Worm (Caenorhabditis elegans): Measurements from ENCODE around the gene nspg-5.
A peak's percentile ranks its signal among the peaks of the same experiment; 100 is the strongest.

nspg-5 gene

ce11 chrX:2996318-2996717, 14.5 kb downstream of the nspg-5 start:
- no peak for TF ChIP-seq cnd-1 (tag; optimal IDR thresholded peaks at IDR 0.05)
- TF ChIP-seq mab-5 (tag; optimal IDR thresholded peaks at IDR 0.05): no peak
- TF ChIP-seq mls-2 (tag; optimal IDR thresholded peaks at IDR 0.05): no peak
- TF ChIP-seq zip-8 (tag; optimal IDR thresholded peaks at IDR 0.05): no peak
- TF ChIP-seq ceh-43 (GFP tag; optimal IDR thresholded peaks at IDR 0.05): no peak
- TF ChIP-seq bed-3 (GFP tag; optimal IDR thresholded peaks at IDR 0.05): no peak
- TF ChIP-seq lin-13 (tag; optimal IDR thresholded peaks at IDR 0.05): no peak
- TF ChIP-seq nhr-12 (tag; optimal IDR thresholded peaks at IDR 0.05): no peak
- no peak for TF ChIP-seq snpc-4 (tag; optimal IDR thresholded peaks at IDR 0.05)
- no peak for TF ChIP-seq blmp-1 (tag; optimal IDR thresholded peaks at IDR 0.05)
- no peak for TF ChIP-seq ces-1 (GFP tag; optimal IDR thresholded peaks at IDR 0.05)
- TF ChIP-seq hlh-1 (tag; optimal IDR thresholded peaks at IDR 0.05): no peak
- TF ChIP-seq mep-1 (tag; optimal IDR thresholded peaks at IDR 0.05): no peak
- TF ChIP-seq nhr-2 (tag; optimal IDR thresholded peaks at IDR 0.05): no peak
- no peak for TF ChIP-seq sem-2 (GFP tag; optimal IDR thresholded peaks at IDR 0.05)
- no peak for TF ChIP-seq sptf-1 (tag; optimal IDR thresholded peaks at IDR 0.05)
- no peak for TF ChIP-seq unc-120 (tag; optimal IDR thresholded peaks at IDR 0.05; ENCODE audit: poor library complexity, severe bottlenecking)
- no peak for TF ChIP-seq nhr-76 (tag; optimal IDR thresholded peaks at IDR 0.05)
- TF ChIP-seq ztf-11 (tag; optimal IDR thresholded peaks at IDR 0.05): no peak
- TF ChIP-seq flh-1 (GFP tag; optimal IDR thresholded peaks at IDR 0.05): no peak

ce11 chrX:2996976-2997399, 15.2 kb downstream of the nspg-5 start:
- TF ChIP-seq bed-3 (GFP tag; optimal IDR thresholded peaks at IDR 0.05) (no peak), lin-13 (tag; optimal IDR thresholded peaks at IDR 0.05) (peak; percentile 72), sptf-1 (tag; optimal IDR thresholded peaks at IDR 0.05) (peak; percentile 87), nhr-76 (tag; optimal IDR thresholded peaks at IDR 0.05) (peak; percentile 60), nhr-28 (tag; optimal IDR thresholded peaks at IDR 0.05) (peak; percentile 53), ham-2 (GFP tag; optimal IDR thresholded peaks at IDR 0.05) (no peak), elt-1 (tag; optimal IDR thresholded peaks at IDR 0.05; ENCODE audit: borderline replicate concordance, insufficient read depth) (peak; percentile 34), ces-1 (GFP tag; optimal IDR thresholded peaks at IDR 0.05) (peak; percentile 99), flh-1 (GFP tag; optimal IDR thresholded peaks at IDR 0.05) (no peak), mep-1 (tag; optimal IDR thresholded peaks at IDR 0.05) (peak; percentile 89), pha-4 (tag; optimal IDR thresholded peaks at IDR 0.05) (peak; percentile 97), ztf-11 (tag; optimal IDR thresholded peaks at IDR 0.05) (peak; percentile 90), ceh-83 (GFP tag; optimal IDR thresholded peaks at IDR 0.05) (peak; percentile 68), unc-62 (GFP tag; optimal IDR thresholded peaks at IDR 0.05) (peak; percentile 92), ceh-43 (GFP tag; optimal IDR thresholded peaks at IDR 0.05) (peak; percentile 32), sem-2 (GFP tag; optimal IDR thresholded peaks at IDR 0.05) (no peak), mls-2 (tag; optimal IDR thresholded peaks at IDR 0.05) (no peak), drap-1 (GFP tag; optimal IDR thresholded peaks at IDR 0.05) (peak; percentile 91), nhr-12 (tag; optimal IDR thresholded peaks at IDR 0.05) (peak; percentile 41), lsy-2 (tag; optimal IDR thresholded peaks at IDR 0.05) (peak; percentile 89), zip-8 (tag; optimal IDR thresholded peaks at IDR 0.05) (peak; percentile 6), nhr-2 (tag; optimal IDR thresholded peaks at IDR 0.05) (peak; percentile 58), tbx-8 (GFP tag; optimal IDR thresholded peaks at IDR 0.05) (no peak), nhr-237 (tag; optimal IDR thresholded peaks at IDR 0.05) (peak; percentile 100), snpc-4 (tag; optimal IDR thresholded peaks at IDR 0.05) (no peak), ceh-39 (tag; optimal IDR thresholded peaks at IDR 0.05) (peak; percentile 97), elt-3 (tag; optimal IDR thresholded peaks at IDR 0.05) (peak; percentile 91), mab-5 (tag; optimal IDR thresholded peaks at IDR 0.05) (peak; percentile 94), lin-32 (GFP tag; optimal IDR thresholded peaks at IDR 0.05) (no peak), blmp-1 (tag; optimal IDR thresholded peaks at IDR 0.05) (no peak), M03D4.4 (tag; optimal IDR thresholded peaks at IDR 0.05) (peak; percentile 46), cnd-1 (tag; optimal IDR thresholded peaks at IDR 0.05) (peak; percentile 81), unc-39 (tag; optimal IDR thresholded peaks at IDR 0.05) (peak; percentile 61), unc-120 (tag; optimal IDR thresholded peaks at IDR 0.05; ENCODE audit: poor library complexity, severe bottlenecking) (peak; percentile 94), hlh-1 (tag; optimal IDR thresholded peaks at IDR 0.05) (peak; percentile 72)

- TF ChIP-seq bed-3 (GFP tag; optimal IDR thresholded peaks at IDR 0.05) (no peak), nhr-12 (tag; optimal IDR thresholded peaks at IDR 0.05) (no peak)
Measured at ce11 chrX:2999652-3000051, 17.8 kb downstream of the nspg-5 start, which contains the start of gene Y41G9A.17. Y41G9A.17 (minus strand) TSS chrX:2999752.

All from whole organism, mixed stage, embryonic.